Worm (Caenorhabditis elegans) whole organism, midembryonic: ENCODE results near the gene str-168.

Source experiments
- flt-1 ChIP-seq: fragments of 200-800 bp; sonication (Bioruptor generic); IDR thresholded peaks from 2 replicates; pipeline ENCODE4 v1.3.6; 2022; ENCODE audit warnings: missing genetic modification characterization, missing compliant biosample characterization
- ref-1 ChIP-seq: fragments of 200-800 bp; sonication (Bioruptor generic); conservative IDR thresholded peaks from 2 replicates; pipeline ENCODE4 v1.3.6; 2022; ENCODE audit warnings: missing genetic modification reagents, missing genetic modification characterization, missing compliant biosample characterization
- ztf-23 ChIP-seq: fragments of 200-800 bp; sonication (Bioruptor generic); IDR thresholded peaks from 2 replicates; pipeline ENCODE4 v1.3.6; 2022; ENCODE audit warnings: missing genetic modification reagents, missing genetic modification characterization, missing compliant biosample characterization
- ztf-29 ChIP-seq: fragments of 200-800 bp; sonication (Bioruptor generic); IDR thresholded peaks from 2 replicates; pipeline ENCODE4 v1.3.6; 2022; ENCODE audit warnings: missing genetic modification reagents, missing genetic modification characterization, missing compliant biosample characterization

DNA sequence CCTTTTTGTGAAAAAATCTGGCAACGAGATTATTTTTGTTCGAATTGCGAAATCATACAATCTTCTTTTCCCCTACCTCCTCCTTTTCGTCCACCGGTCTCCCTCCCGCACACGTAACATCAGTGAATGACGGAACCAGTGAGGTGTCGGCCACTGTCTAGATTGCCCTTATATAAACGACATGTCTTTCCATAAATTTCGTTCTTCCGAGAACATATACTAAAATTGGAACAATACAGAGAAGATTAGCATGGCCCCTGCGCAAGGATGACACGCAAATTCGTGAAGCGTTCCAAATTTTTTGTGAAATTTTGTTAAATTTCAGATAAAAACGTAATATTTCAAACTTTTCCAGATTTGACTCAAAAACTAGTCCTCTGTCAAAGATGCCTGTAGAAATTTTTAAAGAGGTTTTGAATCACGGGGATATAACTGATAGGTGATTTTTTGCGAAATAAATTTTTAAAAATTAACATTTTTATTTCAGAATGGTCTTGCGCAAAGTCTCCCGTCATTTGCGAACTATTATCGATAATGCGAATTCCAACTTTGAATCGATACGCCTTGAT lies 7.9 kb upstream of the str-168 start:
- no peak for TF ChIP-seq ztf-29 (GFP tag; lab: Robert Waterston, UW)
- TF ChIP-seq flt-1 (GFP tag; lab: Robert Waterston, UW) = no peak
- no peak for TF ChIP-seq ref-1 (GFP tag; lab: Robert Waterston, UW)
- no peak for TF ChIP-seq ztf-23 (GFP tag; lab: Robert Waterston, UW)
